Fruit fly (Drosophila melanogaster) whole organism, prepupa: Measurements from ENCODE around the gene Ptpmeg2.

ENCODE experiments used
- Blimp-1 ChIP-seq: fragments of 200-800 bp; sonication (Bioruptor generic); optimal IDR thresholded peaks from 3 replicates; lab custom pipeline; 2017; ENCODE audit warnings: missing biosample characterization, missing genetic modification characterization, mild to moderate bottlenecking, moderate library complexity, missing genetic modification reagents
- CG10631 ChIP-seq: fragments of 200-800 bp; sonication (Bioruptor generic); optimal IDR thresholded peaks from 2 replicates; lab custom pipeline; 2016; ENCODE audit warnings: missing biosample characterization, missing genetic modification characterization
- CG10669 ChIP-seq: fragments of 200-800 bp; sonication (Bioruptor generic); optimal IDR thresholded peaks from 3 replicates; lab custom pipeline; 2018; ENCODE audit warnings: missing biosample characterization, mild to moderate bottlenecking, missing genetic modification characterization, moderate library complexity
- CG11902 ChIP-seq: fragments of 200-800 bp; sonication (Bioruptor generic); optimal IDR thresholded peaks from 3 replicates; lab custom pipeline; 2016; ENCODE audit warnings: missing biosample characterization, missing genetic modification characterization
- CG15336 ChIP-seq: fragments of 200-800 bp; sonication (Bioruptor generic); IDR thresholded peaks from 2 replicates; pipeline ENCODE4 v1.3.6; 2022; ENCODE audit warnings: missing biosample characterization, missing genetic modification characterization
- CG1621 ChIP-seq: fragments of 200-800 bp; sonication (Bioruptor generic); optimal IDR thresholded peaks from 3 replicates; lab custom pipeline; 2018; ENCODE audit warnings: missing biosample characterization, mild to moderate bottlenecking, missing genetic modification characterization
- CG32006 ChIP-seq: fragments of 200-800 bp; sonication (Bioruptor generic); optimal IDR thresholded peaks from 3 replicates; lab custom pipeline; 2017; ENCODE audit warnings: missing biosample characterization, mild to moderate bottlenecking, missing genetic modification characterization
- CG34406 ChIP-seq: fragments of 200-800 bp; sonication (Bioruptor generic); optimal IDR thresholded peaks from 3 replicates; lab custom pipeline; 2016; ENCODE audit warnings: missing biosample characterization, missing genetic modification characterization
- CG3919 ChIP-seq: fragments of 200-800 bp; sonication (Bioruptor generic); optimal IDR thresholded peaks from 3 replicates; lab custom pipeline; 2016; ENCODE audit warnings: missing biosample characterization, missing genetic modification characterization
- CG4318 ChIP-seq: fragments of 200-800 bp; sonication (Bioruptor generic); optimal IDR thresholded peaks from 3 replicates; lab custom pipeline; 2017; ENCODE audit warnings: missing biosample characterization, mild to moderate bottlenecking, missing genetic modification characterization
- CG6163 ChIP-seq: fragments of 200-800 bp; sonication (Bioruptor generic); IDR thresholded peaks from 3 replicates; pipeline ENCODE4 v1.3.6; 2022; ENCODE audit warnings: missing biosample characterization, missing genetic modification characterization
- CG6276 ChIP-seq: fragments of 200-800 bp; sonication (Bioruptor generic); optimal IDR thresholded peaks from 2 replicates; lab custom pipeline; 2017; ENCODE audit warnings: missing biosample characterization, mild to moderate bottlenecking, missing genetic modification characterization
- CG6808 ChIP-seq: fragments of 200-800 bp; sonication (Bioruptor generic); optimal IDR thresholded peaks from 3 replicates; lab custom pipeline; 2017; ENCODE audit warnings: missing biosample characterization, missing genetic modification characterization, mild to moderate bottlenecking, moderate library complexity, missing genetic modification reagents
- CG6854 ChIP-seq: fragments of 200-800 bp; sonication (Bioruptor generic); optimal IDR thresholded peaks from 2 replicates; lab custom pipeline; 2017; ENCODE audit warnings: missing biosample characterization, mild to moderate bottlenecking, missing genetic modification characterization
- CG7368 ChIP-seq: fragments of 200-800 bp; sonication (Bioruptor generic); optimal IDR thresholded peaks from 3 replicates; lab custom pipeline; 2016; ENCODE audit warnings: missing biosample characterization, missing genetic modification characterization
- CG8119 ChIP-seq: fragments of 200-800 bp; sonication (Bioruptor generic); IDR thresholded peaks from 3 replicates; pipeline ENCODE4 v1.3.6; 2022; ENCODE audit warnings: missing biosample characterization, missing genetic modification characterization
- CG8319 ChIP-seq: fragments of 200-800 bp; sonication (Bioruptor generic); optimal IDR thresholded peaks from 3 replicates; lab custom pipeline; 2016; ENCODE audit warnings: missing biosample characterization, missing genetic modification characterization
- CG8632 ChIP-seq: fragments of 200-800 bp; sonication (Bioruptor generic); optimal IDR thresholded peaks from 3 replicates; lab custom pipeline; 2016; ENCODE audit warnings: missing biosample characterization, missing genetic modification characterization
- CG9139 ChIP-seq: fragments of 200-800 bp; sonication (Bioruptor generic); optimal IDR thresholded peaks from 3 replicates; lab custom pipeline; 2017; ENCODE audit warnings: missing biosample characterization, mild to moderate bottlenecking, missing genetic modification characterization
- Eip75B ChIP-seq: fragments of 200-800 bp; sonication (Bioruptor generic); optimal IDR thresholded peaks from 3 replicates; lab custom pipeline; 2016; ENCODE audit warnings: missing biosample characterization, missing genetic modification characterization
- Eip78C ChIP-seq: fragments of 200-800 bp; sonication (Bioruptor generic); peaks from one replicate; lab custom pipeline; 2016; ENCODE audit warnings: missing biosample characterization, missing genetic modification characterization
- Ets21C ChIP-seq: fragments of 200-800 bp; sonication (Bioruptor generic); optimal IDR thresholded peaks from 3 replicates; lab custom pipeline; 2016; ENCODE audit warnings: missing biosample characterization, missing genetic modification characterization
- Ets96B ChIP-seq: fragments of 200-800 bp; optimal IDR thresholded peaks from 2 replicates; lab custom pipeline; 2019; ENCODE audit warnings: missing biosample characterization, mild to moderate bottlenecking, missing genetic modification characterization, moderate library complexity
- Gug ChIP-seq: fragments of 200-800 bp; sonication (Bioruptor generic); IDR thresholded peaks from 2 replicates; pipeline ENCODE4 v1.3.6; 2022; ENCODE audit warnings: missing biosample characterization, missing genetic modification characterization
- Hr38 ChIP-seq: sonication (Bioruptor generic); optimal IDR thresholded peaks from 2 replicates; lab custom pipeline; 2016; ENCODE audit warnings: missing biosample characterization, missing genetic modification characterization
- Hr39 ChIP-seq: fragments of 200-800 bp; sonication (Bioruptor generic); optimal IDR thresholded peaks from 2 replicates; lab custom pipeline; 2016; ENCODE audit warnings: missing biosample characterization, missing genetic modification characterization
- Hr4 ChIP-seq: fragments of 200-800 bp; sonication (Bioruptor generic); optimal IDR thresholded peaks from 3 replicates; lab custom pipeline; 2016; ENCODE audit warnings: missing biosample characterization, missing genetic modification characterization
- Lpt ChIP-seq: fragments of 200-800 bp; sonication (Bioruptor generic); optimal IDR thresholded peaks from 3 replicates; lab custom pipeline; 2016; ENCODE audit warnings: missing biosample characterization, missing genetic modification characterization
- Met ChIP-seq: fragments of 200-800 bp; sonication (Bioruptor generic); optimal IDR thresholded peaks from 3 replicates; lab custom pipeline; 2016; ENCODE audit warnings: missing biosample characterization, missing genetic modification characterization
- OdsH ChIP-seq: fragments of 200-800 bp; sonication (Bioruptor generic); optimal IDR thresholded peaks from 3 replicates; lab custom pipeline; 2016; ENCODE audit warnings: missing biosample characterization, missing genetic modification characterization
- Smox ChIP-seq: fragments of 200-800 bp; sonication (Bioruptor generic); optimal IDR thresholded peaks from 3 replicates; lab custom pipeline; 2016; ENCODE audit warnings: missing biosample characterization, missing genetic modification characterization
- Sox102F ChIP-seq: fragments of 200-800 bp; sonication (Bioruptor generic); optimal IDR thresholded peaks from 2 replicates; lab custom pipeline; 2016; ENCODE audit warnings: missing biosample characterization, mild to moderate bottlenecking, missing genetic modification characterization
- Sox14 ChIP-seq: fragments of 200-800 bp; sonication (Bioruptor generic); optimal IDR thresholded peaks from 3 replicates; lab custom pipeline; 2016; ENCODE audit warnings: missing biosample characterization, missing genetic modification characterization
- Sox15 ChIP-seq: fragments of 200-800 bp; sonication (Bioruptor generic); optimal IDR thresholded peaks from 3 replicates; lab custom pipeline; 2016; ENCODE audit warnings: missing biosample characterization, missing genetic modification characterization
- achi ChIP-seq: fragments of 200-800 bp; sonication (Bioruptor generic); optimal IDR thresholded peaks from 3 replicates; lab custom pipeline; 2016; ENCODE audit warnings: missing biosample characterization, missing genetic modification characterization
- acj6 ChIP-seq: fragments of 200-800 bp; sonication (Bioruptor generic); optimal IDR thresholded peaks from 3 replicates; lab custom pipeline; 2016; ENCODE audit warnings: missing biosample characterization, missing genetic modification characterization
- cyc ChIP-seq: fragments of 200-800 bp; sonication (Bioruptor generic); optimal IDR thresholded peaks from 3 replicates; lab custom pipeline; 2016; ENCODE audit warnings: missing biosample characterization, missing genetic modification characterization
- dac ChIP-seq: fragments of 200-800 bp; sonication (Bioruptor generic); optimal IDR thresholded peaks from 2 replicates; lab custom pipeline; 2017; ENCODE audit warnings: missing biosample characterization, mild to moderate bottlenecking, missing genetic modification characterization
- dsx ChIP-seq: fragments of 200-800 bp; optimal IDR thresholded peaks from 3 replicates; lab custom pipeline; 2019; ENCODE audit warnings: missing biosample characterization, mild to moderate bottlenecking, missing genetic modification characterization, moderate library complexity; ENCODE audit not compliant: poor library complexity, severe bottlenecking
- eg ChIP-seq: fragments of 200-800 bp; sonication (Bioruptor generic); IDR thresholded peaks from 3 replicates; pipeline ENCODE4 v1.3.6; 2022; ENCODE audit warnings: missing biosample characterization, missing genetic modification characterization
- esn ChIP-seq: fragments of 200-800 bp; sonication (Bioruptor generic); optimal IDR thresholded peaks from 2 replicates; lab custom pipeline; 2016; ENCODE audit warnings: missing biosample characterization, mild to moderate bottlenecking, missing genetic modification characterization, moderate library complexity
- fd85E ChIP-seq: fragments of 200-800 bp; sonication (Bioruptor generic); optimal IDR thresholded peaks from 3 replicates; lab custom pipeline; 2016; ENCODE audit warnings: missing biosample characterization, missing genetic modification characterization
- lz ChIP-seq: fragments of 200-800 bp; sonication (Bioruptor generic); optimal IDR thresholded peaks from 3 replicates; lab custom pipeline; 2016; ENCODE audit warnings: missing biosample characterization, missing genetic modification characterization
- pdm3 ChIP-seq: fragments of 200-800 bp; sonication (Bioruptor generic); optimal IDR thresholded peaks from 3 replicates; lab custom pipeline; 2016; ENCODE audit warnings: missing biosample characterization, missing genetic modification characterization
- spab ChIP-seq: fragments of 200-800 bp; sonication (Bioruptor generic); optimal IDR thresholded peaks from 2 replicates; lab custom pipeline; 2017; ENCODE audit warnings: missing biosample characterization, mild to moderate bottlenecking, missing genetic modification characterization, missing genetic modification reagents
- ss ChIP-seq, 2 experiments: fragments of 200-800 bp; sonication (Bioruptor generic); optimal IDR thresholded peaks; 2 replicates in 1 of 2; 3 replicates in 1 of 2; lab custom pipeline; 2017 to 2018; ENCODE audit warnings: mild to moderate bottlenecking in 2 of 2, missing biosample characterization in 2 of 2, missing genetic modification characterization in 2 of 2, moderate library complexity in 1 of 2
- svp ChIP-seq: fragments of 200-800 bp; sonication (Bioruptor generic); peaks from one replicate; lab custom pipeline; 2016; ENCODE audit warnings: missing biosample characterization, missing genetic modification characterization
- topi ChIP-seq: fragments of 200-800 bp; sonication (Bioruptor generic); optimal IDR thresholded peaks from 3 replicates; lab custom pipeline; 2016; ENCODE audit warnings: missing biosample characterization, missing genetic modification characterization
- vri ChIP-seq: fragments of 200-800 bp; sonication (Bioruptor generic); optimal IDR thresholded peaks from 3 replicates; lab custom pipeline; 2016; ENCODE audit warnings: missing biosample characterization, mild to moderate bottlenecking, missing genetic modification characterization

Gene Ptpmeg2

dm6 chrX:9586038-9586437, 72.9 kb downstream of the Ptpmeg2 start (continued):
- peak; percentile 5 for TF ChIP-seq dac (GFP tag; lab: Kevin White, UChicago)

- TF ChIP-seq Hr38 (GFP tag; lab: Kevin White, UChicago) (no peak), CG3919 (GFP tag; lab: Kevin White, UChicago) (peak; percentile 96), ss (GFP tag; optimal IDR thresholded peaks at IDR 0.05; lab: Kevin White, UChicago) (peak; percentile 99), CG10631 (GFP tag; lab: Kevin White, UChicago) (peak; percentile 94), CG1621 (peak; percentile 94), Eip75B (peak; percentile 98), Sox15 (GFP tag; lab: Kevin White, UChicago) (peak; percentile 89), esn (GFP tag; lab: Kevin White, UChicago) (peak; percentile 98), Sox102F (peak; percentile 96), Eip78C (GFP tag; lab: Kevin White, UChicago) (peak; percentile 99), Hr39 (GFP tag; lab: Kevin White, UChicago) (peak; percentile 95), svp (GFP tag; lab: Kevin White, UChicago) (peak; percentile 99), pdm3 (GFP tag; lab: Kevin White, UChicago) (peak; percentile 97), CG32006 (peak; percentile 94), CG15336 (GFP tag; lab: Robert Waterston, UW) (peak; percentile 96), cyc (peak; percentile 94), fd85E (GFP tag; lab: Kevin White, UChicago) (peak; percentile 87), Ets96B (tag; lab: Kevin White, UChicago) (peak; percentile 98), CG8632 (GFP tag; lab: Kevin White, UChicago) (peak; percentile 96), CG7368 (GFP tag; lab: Kevin White, UChicago) (peak; percentile 85), CG6163 (GFP tag; lab: Robert Waterston, UW) (peak; percentile 95), vri (GFP tag; lab: Kevin White, UChicago) (peak; percentile 92), CG34406 (GFP tag; lab: Kevin White, UChicago) (peak; percentile 98), dsx (peak; percentile 97), CG6808 (GFP tag; lab: Kevin White, UChicago) (peak; percentile 98), Lpt (GFP tag; lab: Kevin White, UChicago) (peak; percentile 87), CG6276 (peak; percentile 92), Blimp-1 (GFP tag; lab: Kevin White, UChicago) (peak; percentile 93), CG9139 (GFP tag; lab: Kevin White, UChicago) (peak; percentile 96), spab (GFP tag; lab: Kevin White, UChicago) (peak; percentile 94), CG11902 (GFP tag; lab: Kevin White, UChicago) (peak; percentile 89), CG4318 (GFP tag; lab: Kevin White, UChicago) (peak; percentile 89), CG10669 (GFP tag; lab: Kevin White, UChicago) (peak; percentile 97), Hr4 (GFP tag; lab: Kevin White, UChicago) (peak; percentile 89), topi (peak; percentile 99), OdsH (GFP tag; lab: Kevin White, UChicago) (peak; percentile 92), achi (GFP tag; lab: Kevin White, UChicago) (peak; percentile 95), Ets21C (peak; percentile 95), CG6854 (peak; percentile 95), acj6 (GFP tag; lab: Kevin White, UChicago) (peak; percentile 94), eg (GFP tag; lab: Robert Waterston, UW) (peak; percentile 89), Sox14 (peak; percentile 97), Gug (GFP tag; lab: Robert Waterston, UW) (peak; percentile 91), Smox (GFP tag; lab: Kevin White, UChicago) (peak; percentile 96), lz (GFP tag; lab: Kevin White, UChicago) (peak; percentile 98), CG8319 (peak; percentile 92), CG8119 (peak; percentile 95), Met (GFP tag; lab: Kevin White, UChicago) (peak; percentile 98)
These were observed 73.5 kb downstream of the Ptpmeg2 start, which contains the start of gene Hex-A for dm6 chrX:9585359-9586002. Gene Hex-A, plus strand, starts transcription at chrX:9585675.
